Fruit fly (Drosophila melanogaster) whole organism, embryonic: Measurements from ENCODE around the gene CG3165.

Experiments used
- Abd-B ChIP-seq: fragments of 200-800 bp; sonication (Bioruptor generic); optimal IDR thresholded peaks from 2 replicates; lab custom pipeline; 2018; ENCODE audit warnings: missing biosample characterization, mild to moderate bottlenecking, missing genetic modification characterization, moderate library complexity
- Asciz ChIP-seq: fragments of 200-800 bp; sonication (Bioruptor generic); optimal IDR thresholded peaks from 2 replicates; lab custom pipeline; 2017; ENCODE audit warnings: missing biosample characterization, mild to moderate bottlenecking, missing genetic modification characterization, missing genetic modification reagents
- B-H2 ChIP-seq: fragments of 200-800 bp; sonication (Bioruptor generic); optimal IDR thresholded peaks from 2 replicates; lab custom pipeline; 2018; ENCODE audit warnings: missing biosample characterization, mild to moderate bottlenecking, missing genetic modification characterization
- BtbVII ChIP-seq: fragments of 200-800 bp; sonication (Bioruptor generic); optimal IDR thresholded peaks from 3 replicates; lab custom pipeline; 2017; ENCODE audit warnings: missing biosample characterization, mild to moderate bottlenecking, missing genetic modification characterization
- C15 ChIP-seq: fragments of 200-800 bp; sonication (Bioruptor generic); IDR thresholded peaks from 3 replicates; pipeline ENCODE4 v1.3.6; 2022; ENCODE audit warnings: missing biosample characterization, missing genetic modification characterization
- CG12659 ChIP-seq: fragments of 200-800 bp; sonication (Bioruptor generic); optimal IDR thresholded peaks from 3 replicates; lab custom pipeline; 2017; ENCODE audit warnings: mild to moderate bottlenecking, missing biosample characterization, missing genetic modification reagents, missing genetic modification characterization
- CG13287 ChIP-seq: fragments of 200-800 bp; sonication (Bioruptor generic); IDR thresholded peaks from 2 replicates; pipeline ENCODE4 v1.3.6; 2022; ENCODE audit warnings: missing biosample characterization, missing genetic modification characterization; ENCODE audit not compliant: partially characterized antibody
- CG15696 ChIP-seq: fragments of 200-800 bp; sonication (Bioruptor generic); optimal IDR thresholded peaks from 2 replicates; lab custom pipeline; 2019; ENCODE audit warnings: missing biosample characterization, mild to moderate bottlenecking, missing genetic modification characterization, moderate library complexity
- CG17385 ChIP-seq: fragments of 200-800 bp; sonication (Bioruptor generic); optimal IDR thresholded peaks from 3 replicates; lab custom pipeline; 2018; ENCODE audit warnings: missing biosample characterization, mild to moderate bottlenecking, missing genetic modification characterization
- CG18262 ChIP-seq: fragments of 200-800 bp; optimal IDR thresholded peaks from 3 replicates; lab custom pipeline; 2019; ENCODE audit warnings: missing biosample characterization, mild to moderate bottlenecking, missing genetic modification characterization, moderate library complexity
- CG1832 ChIP-seq: fragments of 200-800 bp; sonication (Bioruptor generic); optimal IDR thresholded peaks from 2 replicates; lab custom pipeline; 2017; ENCODE audit warnings: missing biosample characterization, mild to moderate bottlenecking, missing genetic modification characterization, inconsistent platforms
- CG30431 ChIP-seq: fragments of 200-800 bp; sonication (Bioruptor generic); optimal IDR thresholded peaks from 2 replicates; lab custom pipeline; 2017; ENCODE audit warnings: missing biosample characterization, missing genetic modification characterization
- CG31441 ChIP-seq: fragments of 200-800 bp; sonication (Bioruptor generic); IDR thresholded peaks from 2 replicates; pipeline ENCODE4 v1.3.6; 2022; ENCODE audit warnings: missing biosample characterization, missing genetic modification characterization
- CG32532 ChIP-seq: fragments of 200-800 bp; sonication (Bioruptor generic); IDR thresholded peaks from 2 replicates; pipeline ENCODE4 v1.3.6; 2022; ENCODE audit warnings: missing biosample characterization, missing genetic modification characterization
- CG6175 ChIP-seq: fragments of 200-800 bp; sonication (Bioruptor generic); IDR thresholded peaks from 3 replicates; pipeline ENCODE4 v1.3.6; 2022; ENCODE audit warnings: missing biosample characterization, missing genetic modification characterization
- CG6254 ChIP-seq: fragments of 200-800 bp; sonication (Bioruptor generic); optimal IDR thresholded peaks from 3 replicates; lab custom pipeline; 2017; ENCODE audit warnings: mild to moderate bottlenecking, missing biosample characterization, missing genetic modification reagents, missing genetic modification characterization
- CG7271 ChIP-seq: fragments of 200-800 bp; sonication (Bioruptor generic); optimal IDR thresholded peaks from 2 replicates; lab custom pipeline; 2018; ENCODE audit warnings: missing biosample characterization, mild to moderate bottlenecking, missing genetic modification characterization, moderate library complexity
- CG9876 ChIP-seq: fragments of 200-800 bp; sonication (Bioruptor generic); optimal IDR thresholded peaks from 2 replicates; lab custom pipeline; 2016; ENCODE audit warnings: missing biosample characterization, missing genetic modification characterization
- CoRest ChIP-seq: fragments of 200-800 bp; sonication (Bioruptor generic); optimal IDR thresholded peaks from 3 replicates; lab custom pipeline; 2018; ENCODE audit warnings: missing biosample characterization, mild to moderate bottlenecking, missing genetic modification characterization, moderate library complexity
- Dll ChIP-seq: fragments of 200-800 bp; sonication (Bioruptor generic); IDR thresholded peaks from 4 replicates; pipeline ENCODE4 v1.3.6; 2022; ENCODE audit warnings: missing biosample characterization, missing genetic modification characterization; ENCODE audit not compliant: partially characterized antibody
- E2f1 ChIP-seq: fragments of 200-800 bp; sonication (Bioruptor generic); IDR thresholded peaks from 2 replicates; pipeline ENCODE4 v1.3.6; 2022; ENCODE audit warnings: missing biosample characterization, missing genetic modification characterization
- ERR ChIP-seq: fragments of 200-800 bp; sonication (Bioruptor generic); optimal IDR thresholded peaks from 2 replicates; lab custom pipeline; 2016; ENCODE audit warnings: missing biosample characterization, missing genetic modification characterization
- Hand ChIP-seq: fragments of 200-800 bp; sonication (Bioruptor generic); optimal IDR thresholded peaks from 2 replicates; lab custom pipeline; 2017; ENCODE audit warnings: mild to moderate bottlenecking, missing biosample characterization, missing genetic modification reagents, missing genetic modification characterization
- Hmr ChIP-seq: fragments of 200-800 bp; sonication (Bioruptor generic); optimal IDR thresholded peaks from 3 replicates; lab custom pipeline; 2017; ENCODE audit warnings: mild to moderate bottlenecking, missing biosample characterization, missing genetic modification reagents, missing genetic modification characterization
- NFAT ChIP-seq: fragments of 200-800 bp; sonication (Bioruptor generic); IDR thresholded peaks from 2 replicates; pipeline ENCODE4 v1.3.6; 2022; ENCODE audit warnings: missing biosample characterization, missing genetic modification characterization
- Neu2 ChIP-seq: fragments of 200-800 bp; sonication (Bioruptor generic); optimal IDR thresholded peaks from 3 replicates; lab custom pipeline; 2016; ENCODE audit warnings: missing biosample characterization, missing genetic modification characterization, borderline replicate concordance
- Nf-YA ChIP-seq: fragments of 200-800 bp; sonication (Bioruptor generic); IDR thresholded peaks from 2 replicates; pipeline ENCODE4 v1.3.6; 2022; ENCODE audit warnings: missing biosample characterization, missing genetic modification characterization
- Oli ChIP-seq: fragments of 200-800 bp; sonication (Bioruptor generic); optimal IDR thresholded peaks from 2 replicates; lab custom pipeline; 2018; ENCODE audit warnings: missing biosample characterization, mild to moderate bottlenecking, missing genetic modification characterization, moderate library complexity
- Xrp1 ChIP-seq: fragments of 200-800 bp; sonication (Bioruptor generic); IDR thresholded peaks from 2 replicates; pipeline ENCODE4 v1.3.6; 2022; ENCODE audit warnings: missing biosample characterization, missing genetic modification characterization
- ab ChIP-seq: fragments of 200-800 bp; sonication (Bioruptor generic); optimal IDR thresholded peaks from 2 replicates; lab custom pipeline; 2016; ENCODE audit warnings: missing biosample characterization, missing genetic modification characterization
- abd-A ChIP-seq: fragments of 200-800 bp; sonication (Bioruptor generic); optimal IDR thresholded peaks from 3 replicates; lab custom pipeline; 2019; ENCODE audit warnings: missing biosample characterization, mild to moderate bottlenecking, missing genetic modification characterization, moderate library complexity
- ash1 ChIP-seq: fragments of 200-800 bp; sonication (Bioruptor generic); optimal IDR thresholded peaks from 2 replicates; lab custom pipeline; 2018; ENCODE audit warnings: missing biosample characterization, mild to moderate bottlenecking, missing genetic modification characterization
- bsh ChIP-seq, 2 experiments: fragments of 200-800 bp; sonication (Bioruptor generic); optimal IDR thresholded peaks; 2 replicates each; lab custom pipeline; 2017 to 2018; ENCODE audit warnings: mild to moderate bottlenecking in 2 of 2, missing biosample characterization in 2 of 2, missing genetic modification characterization in 2 of 2, moderate library complexity in 1 of 2
- cad ChIP-seq: fragments of >200 bp; optimal IDR thresholded peaks from 2 replicates; lab custom pipeline; 2017; ENCODE audit warnings: missing biosample characterization, missing genetic modification characterization
- caup ChIP-seq: fragments of 200-800 bp; sonication (Bioruptor generic); optimal IDR thresholded peaks from 3 replicates; lab custom pipeline; 2017; ENCODE audit warnings: missing biosample characterization, mild to moderate bottlenecking, missing genetic modification characterization, moderate library complexity; ENCODE audit not compliant: severe bottlenecking
- fd96Cb ChIP-seq: fragments of 200-800 bp; sonication (Bioruptor generic); optimal IDR thresholded peaks from 2 replicates; lab custom pipeline; 2018; ENCODE audit warnings: missing biosample characterization, mild to moderate bottlenecking, missing genetic modification characterization, moderate library complexity
- hth ChIP-seq: fragments of >200 bp; optimal IDR thresholded peaks from 2 replicates; lab custom pipeline; 2017; ENCODE audit warnings: inconsistent platforms
- jigr1 ChIP-seq: fragments of 200-800 bp; sonication (Bioruptor generic); IDR thresholded peaks from 3 replicates; pipeline ENCODE4 v1.3.6; 2022; ENCODE audit warnings: missing biosample characterization, missing genetic modification characterization
- kah ChIP-seq: fragments of 200-800 bp; sonication (Bioruptor generic); optimal IDR thresholded peaks from 2 replicates; lab custom pipeline; 2018; ENCODE audit warnings: missing biosample characterization, mild to moderate bottlenecking, missing genetic modification characterization
- maf-S ChIP-seq: fragments of 200-800 bp; sonication (Bioruptor generic); optimal IDR thresholded peaks from 2 replicates; lab custom pipeline; 2016; ENCODE audit warnings: missing biosample characterization, missing genetic modification characterization
- odd ChIP-seq: fragments of 200-800 bp; sonication (Bioruptor generic); optimal IDR thresholded peaks from 2 replicates; lab custom pipeline; 2017; ENCODE audit warnings: missing biosample characterization, mild to moderate bottlenecking, missing genetic modification characterization
- onecut ChIP-seq: fragments of 200-800 bp; sonication (Bioruptor generic); IDR thresholded peaks from 2 replicates; pipeline ENCODE4 v1.3.6; 2022; ENCODE audit warnings: missing biosample characterization, missing genetic modification characterization
- pan ChIP-seq, 4 experiments: fragments of >200 bp in 3 of 4; fragments of 200-800 bp in 1 of 4; sonication (Bioruptor generic) in 1 of 4; optimal IDR thresholded peaks in 3 of 4; IDR thresholded peaks in 1 of 4; 2 replicates each; pipeline versions ENCODE4 v1.3.6 to Lab custom; 2017 to 2022; ENCODE audit warnings: missing biosample characterization in 2 of 4, missing genetic modification characterization in 2 of 4, mixed read lengths in 1 of 4
- phol ChIP-seq: fragments of 200-800 bp; sonication (Bioruptor generic); optimal IDR thresholded peaks from 3 replicates; lab custom pipeline; 2018; ENCODE audit warnings: missing biosample characterization, mild to moderate bottlenecking, missing genetic modification characterization, moderate library complexity
- sim ChIP-seq: fragments of 200-800 bp; sonication (Bioruptor generic); IDR thresholded peaks from 2 replicates; pipeline ENCODE4 v1.3.6; 2022; ENCODE audit warnings: missing biosample characterization, missing genetic modification characterization
- slp2 ChIP-seq: fragments of 200-800 bp; sonication (Bioruptor generic); optimal IDR thresholded peaks from 2 replicates; lab custom pipeline; 2016; ENCODE audit warnings: missing biosample characterization, missing genetic modification characterization
- sna ChIP-seq: fragments of 200-800 bp; sonication (Bioruptor generic); IDR thresholded peaks from 2 replicates; pipeline ENCODE4 v1.3.6; 2022; ENCODE audit warnings: missing biosample characterization, missing genetic modification characterization; ENCODE audit not compliant: partially characterized antibody
- sob ChIP-seq: fragments of 200-800 bp; sonication (Bioruptor generic); IDR thresholded peaks from 2 replicates; pipeline ENCODE4 v1.3.6; 2022; ENCODE audit warnings: missing biosample characterization, missing genetic modification characterization
- sug ChIP-seq: fragments of 200-800 bp; optimal IDR thresholded peaks from 2 replicates; lab custom pipeline; 2019; ENCODE audit warnings: missing biosample characterization, mild to moderate bottlenecking, missing genetic modification characterization, moderate library complexity
- wdn ChIP-seq: fragments of 200-800 bp; sonication (Bioruptor generic); IDR thresholded peaks from 2 replicates; pipeline ENCODE4 v1.3.6; 2022; ENCODE audit warnings: missing biosample characterization, missing genetic modification characterization

The CG3165 gene

dm6 chr2L:3003399-3003798 lies 26.5 kb downstream of the CG3165 start (continued):
- no peak for TF ChIP-seq maf-S (GFP tag; lab: Kevin White, UChicago)
- peak; percentile 54 for TF ChIP-seq CoRest (tag; lab: Kevin White, UChicago)
- peak; percentile 25; the same call in 1 of the 2 replicates for TF ChIP-seq onecut (GFP tag; lab: Robert Waterston, UW)
- TF ChIP-seq sna (GFP tag; lab: Robert Waterston, UW): no peak
- peak; percentile 65 for TF ChIP-seq fd96Cb
- TF ChIP-seq hth (lab: Kevin White, UChicago): no peak
- peak; percentile 4 for TF ChIP-seq Hmr (GFP tag; lab: Kevin White, UChicago)
- peak; percentile 67 for TF ChIP-seq CG31441 (GFP tag; lab: Robert Waterston, UW)
- no peak for TF ChIP-seq CG32532 (GFP tag; lab: Robert Waterston, UW)
- no peak for TF ChIP-seq pan (optimal IDR thresholded peaks at IDR 0.05; lab: Kevin White, UChicago)
- TF ChIP-seq pan (GFP tag; optimal IDR thresholded peaks at IDR 0.05 in 1 of 2, IDR thresholded peaks at IDR 0.05 in 1 of 2): peak in 1 of 2 experiments; percentile 50
- peak; percentile 40; the same call in 1 of the 2 replicates for TF ChIP-seq Xrp1 (GFP tag; lab: Robert Waterston, UW)
- TF ChIP-seq bsh (GFP tag; optimal IDR thresholded peaks at IDR 0.05; lab: Kevin White, UChicago): peak in 1 of 2 experiments; percentile 61
- peak; percentile 59 for TF ChIP-seq CG17385 (GFP tag; lab: Kevin White, UChicago)
- TF ChIP-seq CG18262: peak; percentile 63
- peak; percentile 88 for TF ChIP-seq Asciz (GFP tag; lab: Kevin White, UChicago)
- peak; percentile 42; the same call in 1 of the 2 replicates for TF ChIP-seq E2f1 (GFP tag; lab: Robert Waterston, UW)
- TF ChIP-seq odd (GFP tag; lab: Kevin White, UChicago): peak; percentile 51
- TF ChIP-seq Abd-B: peak; percentile 48
- TF ChIP-seq Oli (tag; lab: Kevin White, UChicago): peak; percentile 63
- TF ChIP-seq Neu2 (GFP tag; lab: Kevin White, UChicago): no peak
- TF ChIP-seq sug (tag; lab: Kevin White, UChicago): no peak
- no peak for TF ChIP-seq ash1 (GFP tag; lab: Kevin White, UChicago)
- TF ChIP-seq CG13287 (GFP tag; lab: Robert Waterston, UW): no peak
- TF ChIP-seq kah: peak; percentile 51
- no peak for TF ChIP-seq slp2 (GFP tag; lab: Kevin White, UChicago)
- TF ChIP-seq CG6254: peak; percentile 43
- TF ChIP-seq NFAT (GFP tag; lab: Robert Waterston, UW): no peak
- TF ChIP-seq CG30431 (GFP tag; lab: Kevin White, UChicago): no peak
- no peak for TF ChIP-seq CG1832
- TF ChIP-seq C15 (GFP tag; lab: Robert Waterston, UW): no peak
- TF ChIP-seq sim (GFP tag; lab: Robert Waterston, UW): no peak
- no peak for TF ChIP-seq Dll
- TF ChIP-seq caup (GFP tag; lab: Kevin White, UChicago): no peak
- TF ChIP-seq BtbVII (GFP tag; lab: Kevin White, UChicago): peak; percentile 24
- peak; percentile 50; the same call in 1 of the 2 replicates for TF ChIP-seq Nf-YA (GFP tag; lab: Robert Waterston, UW)
- TF ChIP-seq ab (GFP tag; lab: Kevin White, UChicago): no peak
- peak; percentile 57 for TF ChIP-seq CG12659 (GFP tag; lab: Kevin White, UChicago)
- TF ChIP-seq CG9876 (GFP tag; lab: Kevin White, UChicago): no peak
- TF ChIP-seq abd-A (tag; lab: Kevin White, UChicago): no peak
- no peak for TF ChIP-seq ERR
- TF ChIP-seq wdn (GFP tag; lab: Robert Waterston, UW): no peak
- TF ChIP-seq B-H2: no peak
- TF ChIP-seq CG6175 (GFP tag; lab: Robert Waterston, UW): no peak
- no peak for TF ChIP-seq CG7271 (tag; lab: Kevin White, UChicago)
- TF ChIP-seq jigr1: no peak
- no peak for TF ChIP-seq cad
- peak; percentile 66 for TF ChIP-seq phol (tag; lab: Kevin White, UChicago)
- TF ChIP-seq CG15696: no peak
- no peak for TF ChIP-seq Hand (GFP tag; lab: Kevin White, UChicago)
- TF ChIP-seq sob (GFP tag; lab: Robert Waterston, UW): no peak
